Worm (Caenorhabditis elegans) whole organism, midembryonic: ENCODE results near the gene pdha-1.

Experiments
- T22C8.4 ChIP-seq: fragments of 200-800 bp; sonication (Bioruptor generic); IDR thresholded peaks from 2 replicates; pipeline ENCODE4 v1.3.6; 2022; ENCODE audit warnings: missing genetic modification characterization, missing compliant biosample characterization
- cog-1 ChIP-seq: sonication (generic microtip); optimal IDR thresholded peaks from 2 replicates; lab custom pipeline; 2016; ENCODE audit warnings: missing genetic modification characterization, missing compliant biosample characterization
- flt-1 ChIP-seq: fragments of 200-800 bp; sonication (Bioruptor generic); IDR thresholded peaks from 2 replicates; pipeline ENCODE4 v1.3.6; 2022; ENCODE audit warnings: missing genetic modification characterization, missing compliant biosample characterization
- klf-2 ChIP-seq: fragments of 200-800 bp; sonication (Bioruptor generic); conservative IDR thresholded peaks from 2 replicates; pipeline ENCODE4 v1.3.6; 2022; ENCODE audit warnings: missing genetic modification reagents, missing genetic modification characterization, missing compliant biosample characterization
- tab-1 ChIP-seq: fragments of 200-800 bp; sonication (Bioruptor generic); IDR thresholded peaks from 2 replicates; pipeline ENCODE4 v1.3.6; 2022; ENCODE audit warnings: missing genetic modification characterization, missing compliant biosample characterization
- ztf-23 ChIP-seq: fragments of 200-800 bp; sonication (Bioruptor generic); IDR thresholded peaks from 2 replicates; pipeline ENCODE4 v1.3.6; 2022; ENCODE audit warnings: missing genetic modification reagents, missing genetic modification characterization, missing compliant biosample characterization
- ztf-29 ChIP-seq: fragments of 200-800 bp; sonication (Bioruptor generic); IDR thresholded peaks from 2 replicates; pipeline ENCODE4 v1.3.6; 2022; ENCODE audit warnings: missing genetic modification reagents, missing genetic modification characterization, missing compliant biosample characterization

ce11 chrII:8093914-8094313 lies 27.8 kb downstream of the pdha-1 start:
- TF ChIP-seq ztf-29 (GFP tag; lab: Robert Waterston, UW) (no peak), tab-1 (no peak), flt-1 (no peak), cog-1 (tag; lab: Kevin White, UChicago) (no peak), T22C8.4 (GFP tag; lab: Robert Waterston, UW) (no peak), klf-2 (no peak), ztf-23 (GFP tag; lab: Robert Waterston, UW) (no peak)
